Worm (Caenorhabditis elegans) whole organism, L4/young adult: ENCODE data around the gene F45D3.2.

Experiments used
- W03F9.2 ChIP-seq: fragments of 150-350 bp; optimal IDR thresholded peaks from 2 replicates; lab custom pipeline; 2014; ENCODE audit warnings: missing biosample characterization, missing genetic modification characterization
- dao-5 ChIP-seq: sonication (generic microtip); optimal IDR thresholded peaks from 2 replicates; lab custom pipeline; 2016; ENCODE audit warnings: missing genotype, missing genetic modification characterization, moderate library complexity, missing compliant biosample characterization
- him-1 ChIP-seq: sonication (generic microtip); optimal IDR thresholded peaks from 2 replicates; lab custom pipeline; 2016; ENCODE audit warnings: missing genotype, missing genetic modification reagents, missing genetic modification characterization, missing compliant biosample characterization

F45D3.2 gene

DNA sequence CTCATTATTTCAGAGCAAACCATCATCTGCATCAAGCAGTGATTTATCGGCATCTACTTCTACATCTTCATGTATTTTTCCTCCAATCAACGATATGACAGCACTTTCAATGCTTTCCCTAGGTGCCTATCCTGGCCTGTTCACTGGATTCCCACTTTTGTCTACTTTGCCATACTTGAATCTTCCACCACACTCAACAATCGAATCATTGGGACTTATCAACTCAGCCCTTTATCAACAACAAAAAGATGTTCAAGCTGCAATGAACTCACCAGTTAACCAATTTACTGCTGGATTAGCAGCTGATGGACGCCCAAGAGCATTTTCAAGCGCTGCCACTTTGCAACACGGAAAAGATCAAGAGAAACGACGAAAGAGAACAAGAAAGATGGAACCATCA lies 368 bp downstream of the F45D3.2 start:
- no peak for TF ChIP-seq dao-5 (tag; lab: Kevin White, UChicago)
- TF ChIP-seq W03F9.2: no peak
- no peak for TF ChIP-seq him-1 (tag; lab: Kevin White, UChicago)

DNA sequence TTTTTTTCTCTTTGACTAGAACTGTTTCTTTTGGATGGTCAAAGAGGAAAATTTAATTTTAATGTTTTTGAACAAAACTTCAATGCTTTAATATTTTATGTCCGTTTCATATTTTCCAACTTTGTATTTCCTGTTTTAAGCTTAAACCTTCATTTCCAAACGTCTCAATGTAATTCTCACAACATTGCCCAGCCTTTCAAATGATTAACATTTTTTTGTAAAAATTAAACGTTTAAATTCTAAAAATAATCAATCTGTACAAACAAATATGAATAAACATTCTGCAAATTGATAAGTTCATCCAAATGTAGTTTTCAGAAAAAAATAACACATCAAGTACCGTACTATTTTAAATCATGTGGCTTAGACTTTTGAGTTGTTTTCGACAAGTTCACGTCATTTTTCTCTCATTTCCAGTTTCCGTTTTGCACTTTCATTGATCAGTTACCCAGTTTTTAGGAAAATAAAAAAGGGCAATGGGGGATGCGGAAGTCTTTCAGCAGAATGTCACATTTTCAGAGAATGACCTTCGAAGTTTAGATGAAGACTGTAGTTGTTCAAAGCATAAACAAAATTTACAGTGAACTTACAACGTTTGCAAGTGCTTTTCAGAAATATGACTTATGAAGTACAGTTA lies 2.0 kb downstream of the F45D3.2 start:
- TF ChIP-seq dao-5 (tag; lab: Kevin White, UChicago) (no peak), W03F9.2 (no peak), him-1 (tag; lab: Kevin White, UChicago) (no peak)

DNA sequence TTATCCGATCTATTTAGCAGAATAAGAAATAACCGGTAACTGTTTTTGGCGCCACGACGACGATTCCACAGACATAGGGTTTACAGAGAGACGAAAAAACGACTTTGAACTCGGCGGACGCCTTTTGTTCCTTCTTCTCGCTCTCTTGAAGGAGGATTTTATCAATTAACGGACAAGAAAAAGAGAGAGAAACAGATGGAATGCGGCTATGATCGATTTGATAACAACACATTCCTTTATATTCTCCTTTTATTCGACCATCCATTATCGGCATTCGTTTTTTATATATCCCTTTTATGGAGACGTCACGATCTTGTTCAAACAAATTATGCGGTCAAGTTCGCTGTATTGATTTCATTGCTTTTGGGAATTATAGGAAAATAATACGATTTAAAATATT lies 8.0 kb downstream of the F45D3.2 start:
- TF ChIP-seq W03F9.2 (peak; percentile 31), him-1 (tag; lab: Kevin White, UChicago) (no peak)

DNA sequence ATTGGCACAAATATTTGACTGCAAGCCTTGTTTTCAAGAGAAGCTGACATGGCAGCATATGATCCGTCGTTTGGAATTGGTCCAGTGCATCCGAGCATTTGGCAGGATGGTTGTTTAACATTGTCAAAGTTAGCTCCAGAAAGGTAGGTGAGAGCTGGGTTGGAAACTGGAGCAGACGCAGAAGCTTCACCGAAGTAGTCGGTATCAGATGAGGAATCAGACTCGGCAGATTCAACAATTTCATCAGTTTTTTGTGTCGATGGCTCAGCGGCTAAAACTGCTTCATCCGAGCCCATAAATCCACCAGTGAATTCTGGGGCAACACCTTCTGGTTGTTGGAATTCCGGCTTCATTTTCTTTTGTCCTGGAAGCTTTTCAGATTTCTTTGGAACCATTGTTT lies 8.8 kb downstream of the F45D3.2 start:
- TF ChIP-seq W03F9.2 (no peak), dao-5 (tag; lab: Kevin White, UChicago) (no peak), him-1 (tag; lab: Kevin White, UChicago) (no peak)

DNA sequence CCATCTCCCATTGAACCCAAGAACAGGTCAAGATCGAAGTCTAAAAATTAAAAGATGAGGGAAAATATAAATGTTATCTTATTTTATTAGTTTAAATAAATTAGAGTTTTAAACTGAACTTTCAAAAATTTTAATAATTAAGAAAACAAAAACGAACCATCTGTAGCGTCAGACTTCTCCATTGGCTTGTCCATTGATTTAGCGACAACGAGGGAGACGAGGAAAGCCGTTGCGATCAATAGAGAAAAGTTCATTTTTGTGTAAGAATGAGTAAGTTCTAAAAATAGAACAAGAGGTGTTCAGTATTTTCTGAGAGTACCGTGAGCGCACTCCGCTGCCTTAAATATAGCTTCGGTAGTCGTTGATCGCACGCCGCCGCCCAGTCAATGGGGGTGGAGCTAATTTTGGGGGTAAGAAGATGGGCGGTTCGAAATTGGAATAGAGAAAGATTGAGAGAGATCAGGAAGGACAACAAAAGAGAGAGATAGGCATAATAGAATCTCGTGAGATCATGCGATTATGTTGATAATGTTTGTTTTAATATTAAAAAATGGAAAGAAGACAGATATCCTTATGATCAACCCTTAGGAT lies 9.3 kb downstream of the F45D3.2 start, which contains the start of gene F45D3.3:
Gene F45D3.3 (minus strand): TSS at position 350 of the 591 bp plus-strand sequence.
- TF ChIP-seq W03F9.2 (no peak), dao-5 (tag; lab: Kevin White, UChicago) (no peak), him-1 (tag; lab: Kevin White, UChicago) (no peak)

DNA sequence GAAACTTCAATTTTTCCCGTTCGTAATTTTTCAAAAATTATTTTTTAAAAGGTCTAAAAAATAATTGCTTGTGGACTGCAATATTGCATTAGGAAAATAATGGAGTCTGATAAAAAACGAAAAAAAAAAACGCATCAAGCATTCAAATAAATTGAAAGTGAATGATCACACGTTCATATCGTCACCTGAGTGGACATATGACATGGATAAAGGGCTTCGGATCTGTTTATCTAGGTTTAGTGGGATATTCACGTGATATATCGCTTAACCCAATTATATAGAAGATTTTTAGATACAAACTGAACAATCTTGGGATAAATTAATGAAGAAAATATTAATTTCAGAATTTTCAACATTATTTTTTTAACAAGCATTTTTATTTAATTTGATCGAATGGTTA lies 9.9 kb downstream of the F45D3.2 start:
- TF ChIP-seq him-1 (tag; lab: Kevin White, UChicago) (no peak), W03F9.2 (no peak), dao-5 (tag; lab: Kevin White, UChicago) (no peak)

DNA sequence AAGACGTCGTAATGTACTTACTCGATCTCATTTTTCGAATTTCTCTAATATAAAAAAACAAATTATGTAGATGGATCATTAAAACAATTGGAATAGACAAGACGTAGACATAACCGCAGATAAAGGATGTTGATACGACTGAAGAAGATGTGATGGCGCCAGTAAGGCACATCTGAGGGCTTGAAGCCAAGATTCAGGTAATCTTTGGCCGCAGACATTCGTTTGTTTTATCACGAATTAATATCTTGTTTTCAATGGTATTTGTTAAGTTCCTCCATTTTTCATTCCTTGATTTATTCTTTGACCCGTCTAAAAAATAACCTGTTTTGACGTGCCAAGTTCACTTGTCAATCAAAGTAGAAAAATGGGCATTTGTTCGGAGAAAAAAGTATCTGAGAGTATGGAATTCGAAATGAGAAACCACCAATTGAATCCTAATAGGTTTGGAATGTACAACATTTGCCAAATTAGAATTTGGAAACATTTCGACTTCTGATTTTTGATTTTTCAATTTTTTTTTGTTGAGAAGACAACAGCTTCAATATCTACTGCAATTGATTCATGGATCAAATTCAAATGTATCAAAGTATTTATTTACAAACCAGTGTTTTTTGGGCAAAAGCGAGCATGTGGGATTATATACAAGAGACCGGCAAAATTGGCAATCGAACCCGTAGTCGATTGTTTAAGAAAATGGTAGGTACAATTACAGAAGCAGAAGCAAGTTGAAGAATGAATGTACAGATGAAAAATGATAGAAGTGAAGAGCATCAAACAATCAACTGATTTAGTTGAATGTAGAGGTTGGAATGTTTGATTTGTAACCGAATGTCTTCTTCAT lies 11.0 kb downstream of the F45D3.2 start:
- TF ChIP-seq W03F9.2: no peak
- no peak for TF ChIP-seq him-1 (tag; lab: Kevin White, UChicago)
- no peak for TF ChIP-seq dao-5 (tag; lab: Kevin White, UChicago)

DNA sequence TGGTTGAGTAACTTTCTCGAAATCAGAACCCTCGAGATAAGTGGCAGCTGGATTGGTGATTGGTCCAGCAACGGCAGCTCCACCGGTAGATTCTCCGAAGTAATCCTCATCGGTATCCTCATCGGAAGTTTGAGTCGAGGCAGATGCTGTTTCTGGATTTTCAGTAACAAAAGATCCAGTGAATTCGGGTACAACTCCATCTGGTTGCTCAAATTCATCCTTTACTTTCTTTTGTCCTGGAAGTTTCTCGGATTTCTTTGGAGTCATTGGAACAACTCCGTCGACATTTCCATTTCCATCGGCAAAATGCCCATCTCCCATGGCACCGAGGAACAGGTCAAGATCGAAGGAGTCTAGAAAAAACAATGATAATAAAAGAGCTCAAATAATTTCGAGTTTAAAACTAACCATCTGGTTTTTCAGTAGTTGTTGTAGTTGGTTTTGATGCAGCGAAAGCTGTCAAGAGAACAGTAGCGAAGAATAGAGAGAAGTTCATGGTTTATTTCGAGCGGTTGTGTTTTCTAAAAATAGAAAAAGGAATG lies 11.9 kb downstream of the F45D3.2 start, which contains the start of gene F45D3.4:
Gene F45D3.4 (minus strand): TSS at position 521 of the 542 bp plus-strand sequence.
- TF ChIP-seq him-1 (tag; lab: Kevin White, UChicago) (no peak), dao-5 (tag; lab: Kevin White, UChicago) (no peak), W03F9.2 (no peak)

DNA sequence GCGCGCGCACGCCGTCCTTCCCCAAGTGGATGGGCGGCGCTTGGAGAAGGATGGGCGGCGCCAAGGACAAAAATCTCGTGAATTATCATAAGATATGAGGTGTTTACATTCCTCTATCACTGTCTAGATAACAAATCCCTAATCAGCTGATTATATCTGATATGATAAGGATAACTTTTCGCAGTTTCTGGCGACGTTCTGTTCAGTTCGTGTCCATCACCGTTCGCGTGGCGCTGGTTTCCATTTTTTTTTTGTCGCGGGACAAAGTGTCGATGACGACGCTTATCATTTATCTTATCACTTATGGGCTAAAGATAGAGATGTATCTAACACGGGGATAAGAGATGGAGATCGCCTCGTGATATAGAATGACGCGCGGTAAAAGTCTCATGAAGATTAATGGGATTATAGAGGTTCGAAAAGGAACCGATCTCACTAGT lies 12.5 kb downstream of the F45D3.2 start:
- TF ChIP-seq dao-5 (tag; lab: Kevin White, UChicago): no peak
- no peak for TF ChIP-seq W03F9.2
- no peak for TF ChIP-seq him-1 (tag; lab: Kevin White, UChicago)

DNA sequence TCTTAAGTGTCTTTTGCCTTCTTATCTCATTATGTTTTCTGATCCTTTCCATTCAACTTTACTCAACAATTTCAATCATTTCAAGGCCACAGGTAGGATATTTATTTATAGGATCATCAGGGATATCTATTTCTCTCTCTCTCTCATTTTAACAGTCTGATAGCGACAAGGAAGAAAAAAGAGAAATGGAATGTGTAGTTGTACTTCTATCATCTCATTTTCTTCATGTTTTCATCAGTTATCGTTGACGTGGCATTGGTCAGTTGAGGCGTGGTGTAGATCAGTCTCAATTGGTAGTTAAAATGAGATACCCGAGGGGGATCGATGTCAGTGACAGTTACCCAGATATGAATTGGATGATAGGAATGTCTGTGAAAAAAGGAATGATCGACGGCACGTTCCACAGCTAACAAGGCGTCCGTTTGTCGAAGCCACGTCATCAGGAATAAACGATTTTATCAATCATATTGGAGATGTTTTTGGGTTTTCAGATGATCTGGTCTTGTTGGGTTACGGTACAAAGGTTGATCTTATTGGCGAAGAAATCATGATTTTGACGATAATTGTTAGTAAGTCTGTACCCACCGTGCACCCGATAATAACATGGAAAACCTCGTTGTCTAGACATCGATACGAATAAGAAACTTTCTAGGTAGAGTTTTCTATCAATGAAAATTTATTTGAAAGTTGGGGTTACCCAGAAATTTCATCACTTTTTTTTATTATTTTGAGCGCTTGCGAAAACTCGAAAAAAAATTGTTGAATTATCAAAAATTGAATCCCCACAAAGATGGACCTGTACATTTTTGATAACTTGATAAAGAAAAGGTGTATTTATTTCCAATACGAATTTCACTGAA lies 13.6 kb downstream of the F45D3.2 start:
- TF ChIP-seq him-1 (tag; lab: Kevin White, UChicago) (no peak), dao-5 (tag; lab: Kevin White, UChicago) (no peak), W03F9.2 (no peak)

DNA sequence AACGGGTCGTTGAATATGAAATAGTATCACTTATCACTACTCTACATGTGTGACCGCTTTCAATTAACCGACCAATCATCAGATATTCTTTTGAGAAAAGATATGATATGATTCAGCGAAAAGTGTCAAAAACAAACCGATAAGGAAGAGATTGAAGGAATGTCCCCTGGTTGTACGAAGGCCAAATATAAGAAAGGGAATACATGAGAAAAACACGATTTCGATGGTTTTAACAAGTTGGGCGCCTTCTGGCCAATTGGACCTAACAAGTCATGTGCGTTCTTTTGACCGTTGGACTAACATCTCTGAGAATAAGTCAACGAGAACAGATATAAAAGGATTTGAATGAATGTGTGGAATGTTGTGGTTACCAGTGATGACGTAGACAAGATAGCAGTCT lies 15.0 kb downstream of the F45D3.2 start:
- TF ChIP-seq W03F9.2 (no peak), him-1 (tag; lab: Kevin White, UChicago) (no peak), dao-5 (tag; lab: Kevin White, UChicago) (no peak)

DNA sequence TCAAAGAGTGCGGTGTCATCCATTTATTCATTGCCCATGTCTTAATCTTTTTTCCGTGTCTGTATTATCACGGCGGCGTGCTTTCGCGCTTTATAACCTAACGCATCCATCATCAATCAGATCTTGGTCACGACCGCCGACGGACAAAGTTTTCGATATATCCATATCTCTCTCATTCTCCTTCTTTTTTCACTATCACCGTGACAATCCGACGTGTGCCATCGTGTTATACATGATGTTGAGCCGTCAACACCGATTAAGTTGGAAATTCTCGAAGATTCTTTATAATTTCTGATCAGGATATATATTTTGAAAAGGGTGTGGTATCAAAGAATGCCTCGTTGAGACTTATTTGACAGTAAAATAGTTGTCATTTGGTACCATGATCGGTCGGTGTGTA lies 16.1 kb downstream of the F45D3.2 start:
- TF ChIP-seq dao-5 (tag; lab: Kevin White, UChicago) (no peak), him-1 (tag; lab: Kevin White, UChicago) (no peak), W03F9.2 (no peak)

DNA sequence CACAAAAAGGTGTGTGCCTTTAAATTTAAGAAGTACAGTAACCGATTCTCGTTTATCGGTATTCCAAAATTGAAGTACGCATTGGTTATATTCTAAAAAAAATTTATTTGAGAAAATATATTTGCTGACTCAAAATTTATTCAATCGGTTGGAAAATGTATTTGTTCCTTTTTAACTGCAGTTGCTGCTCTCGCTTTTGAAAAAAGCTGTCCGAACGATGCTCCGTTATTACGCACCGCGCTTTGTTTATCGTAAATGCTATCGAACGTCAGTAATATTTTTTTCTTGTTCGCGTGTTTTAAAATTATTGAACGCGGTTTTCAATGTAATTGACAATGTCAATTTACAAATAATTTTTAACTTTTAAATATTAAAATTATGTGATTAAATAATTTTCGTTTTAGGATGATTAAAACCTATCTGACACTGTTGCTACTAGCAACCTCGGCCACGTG lies 19.5 kb downstream of the F45D3.2 start, which contains the start of gene sel-1:
Gene sel-1 (plus strand): TSS at position 405 of the 455 bp plus-strand sequence.
- no peak for TF ChIP-seq dao-5 (tag; lab: Kevin White, UChicago)
- TF ChIP-seq him-1 (tag; lab: Kevin White, UChicago): no peak
- no peak for TF ChIP-seq W03F9.2
